Worm (Caenorhabditis elegans): ENCODE results near the gene kin-4.

Gene kin-4

DNA sequence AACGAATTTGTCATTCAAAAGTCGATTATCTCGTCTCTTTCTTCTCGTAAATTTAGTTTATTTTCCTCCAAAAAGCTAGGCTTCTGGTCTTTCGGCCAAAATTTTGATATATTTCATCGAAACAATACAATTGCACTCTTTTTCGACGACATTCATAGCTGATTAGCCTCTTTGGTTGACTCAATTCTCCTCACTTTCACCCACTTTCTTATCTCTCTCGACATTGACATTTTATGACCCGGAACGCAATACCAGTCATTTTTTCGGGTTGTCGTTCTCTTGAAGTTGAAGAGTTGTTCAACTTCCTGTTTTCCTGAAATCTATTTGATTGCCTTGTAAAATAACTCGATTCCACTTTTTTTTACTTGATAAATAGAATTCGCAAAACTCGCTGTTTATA lies 9.0 kb downstream of the kin-4 start:
- peak; percentile 71 for TF ChIP-seq nhr-80 (tag; optimal IDR thresholded peaks at IDR 0.05)
- no peak for TF ChIP-seq lsy-27 (tag; optimal IDR thresholded peaks at IDR 0.05; ENCODE audit: borderline replicate concordance, insufficient read depth)
- no peak for TF ChIP-seq Y53G8AR.9 (GFP tag; conservative IDR thresholded peaks at IDR 0.05)
- no peak for TF ChIP-seq nhr-90 (tag; optimal IDR thresholded peaks at IDR 0.05)
- TF ChIP-seq dox-1 (GFP tag; IDR thresholded peaks at IDR 0.05): peak; percentile 41; the same call in 1 of the 2 replicates
- peak; percentile 21 for TF ChIP-seq ets-4 (GFP tag; optimal IDR thresholded peaks at IDR 0.05)

DNA sequence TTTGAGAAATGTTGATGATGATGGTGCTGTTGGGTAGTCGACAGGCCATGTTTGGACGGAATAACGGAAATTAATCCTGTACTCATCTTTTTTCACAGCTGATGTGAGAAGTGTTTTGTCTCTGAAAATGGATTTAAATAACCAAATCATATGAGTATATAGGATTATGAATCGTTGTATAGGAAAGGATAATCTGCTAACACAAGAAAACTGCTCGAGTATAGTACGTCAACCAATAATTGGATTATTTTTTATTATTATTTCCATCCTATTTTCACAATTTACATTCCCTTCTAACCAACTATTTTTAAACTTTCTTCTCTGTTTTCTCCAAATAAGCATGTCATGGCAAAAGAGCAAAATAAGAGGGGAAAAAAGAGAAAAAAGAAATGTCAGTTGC lies 10.2 kb downstream of the kin-4 start:
- no peak for TF ChIP-seq ztf-26 (tag; optimal IDR thresholded peaks at IDR 0.05)
- no peak for TF ChIP-seq nhr-120 (GFP tag; IDR thresholded peaks at IDR 0.05)
- TF ChIP-seq egl-18 (GFP tag; IDR thresholded peaks at IDR 0.05): no peak
- TF ChIP-seq gei-17 (GFP tag; optimal IDR thresholded peaks at IDR 0.05): no peak
- no peak for TF ChIP-seq lir-1 (GFP tag; conservative IDR thresholded peaks at IDR 0.05)
- no peak for TF ChIP-seq lsl-1 (GFP tag; optimal IDR thresholded peaks at IDR 0.05)
- no peak for TF ChIP-seq ceh-27 (GFP tag; optimal IDR thresholded peaks at IDR 0.05)
- TF ChIP-seq sptf-2 (GFP tag; optimal IDR thresholded peaks at IDR 0.05): no peak
- no peak for TF ChIP-seq madf-6 (GFP tag; IDR thresholded peaks at IDR 0.05)
- no peak for TF ChIP-seq aptf-3 (GFP tag; IDR thresholded peaks at IDR 0.05)
- TF ChIP-seq F33H1.4 (GFP tag; IDR thresholded peaks at IDR 0.05): no peak
- TF ChIP-seq hmg-1.2 (GFP tag; IDR thresholded peaks at IDR 0.05): no peak
- TF ChIP-seq lag-1 (GFP tag; IDR thresholded peaks at IDR 0.05): no peak
- TF ChIP-seq mes-4 (tag; optimal IDR thresholded peaks at IDR 0.05): no peak
- TF ChIP-seq egl-44 (GFP tag; IDR thresholded peaks at IDR 0.05): no peak
- TF ChIP-seq ceh-79 (tag; optimal IDR thresholded peaks at IDR 0.05): no peak
- no peak for TF ChIP-seq F52B5.7 (tag; optimal IDR thresholded peaks at IDR 0.05)
- TF ChIP-seq let-526 (GFP tag; IDR thresholded peaks at IDR 0.05): no peak
- TF ChIP-seq hsf-1 (GFP tag; IDR thresholded peaks at IDR 0.05): no peak
- no peak for TF ChIP-seq mxl-1 (tag; optimal IDR thresholded peaks at IDR 0.05)

DNA sequence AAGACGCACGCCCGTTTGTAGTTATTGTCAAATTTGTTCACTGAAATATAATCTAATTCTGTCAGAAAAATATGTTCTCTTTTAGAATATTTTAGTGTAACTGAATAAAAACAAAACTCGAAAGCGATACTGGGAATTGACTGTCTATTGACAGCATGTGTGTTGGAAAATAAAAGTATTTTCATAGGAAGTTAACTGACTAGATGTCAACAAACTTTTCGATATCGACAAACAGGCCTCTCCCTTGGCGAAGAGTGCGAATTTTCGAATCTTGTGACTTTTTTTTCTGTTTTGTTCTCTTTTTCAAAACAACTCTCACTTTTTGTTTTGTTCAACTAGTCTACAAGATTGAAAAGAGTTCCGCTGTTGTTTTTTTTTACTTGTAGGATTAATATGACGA lies 12.7 kb downstream of the kin-4 start:
- TF ChIP-seq nhr-80 (tag; optimal IDR thresholded peaks at IDR 0.05): peak; percentile 31
- no peak for TF ChIP-seq mxl-1 (tag; optimal IDR thresholded peaks at IDR 0.05)

DNA sequence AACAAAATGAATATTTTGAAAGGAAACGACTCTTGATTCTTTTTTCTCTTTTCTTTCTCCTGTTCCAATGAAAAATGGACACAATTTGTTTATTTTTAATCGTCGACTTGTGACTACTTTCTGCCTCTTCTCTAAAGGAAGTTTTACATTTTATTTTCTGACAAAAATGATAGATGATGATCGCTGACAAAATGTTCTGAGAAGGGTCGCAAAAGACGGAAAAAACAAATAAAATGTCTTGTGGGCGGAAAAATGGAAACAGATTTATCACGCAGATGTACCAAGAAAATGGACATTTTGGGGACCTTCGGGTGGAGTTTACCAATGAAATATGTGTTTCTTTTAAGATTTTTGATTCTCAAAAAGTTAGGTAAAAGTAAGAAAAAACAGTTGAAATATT lies 27.4 kb downstream of the kin-4 start:
- no peak for TF ChIP-seq K12H6.12 (tag; optimal IDR thresholded peaks at IDR 0.05)
- TF ChIP-seq hsf-1 (GFP tag; IDR thresholded peaks at IDR 0.05): no peak
- TF ChIP-seq ztf-26 (tag; optimal IDR thresholded peaks at IDR 0.05): no peak

DNA sequence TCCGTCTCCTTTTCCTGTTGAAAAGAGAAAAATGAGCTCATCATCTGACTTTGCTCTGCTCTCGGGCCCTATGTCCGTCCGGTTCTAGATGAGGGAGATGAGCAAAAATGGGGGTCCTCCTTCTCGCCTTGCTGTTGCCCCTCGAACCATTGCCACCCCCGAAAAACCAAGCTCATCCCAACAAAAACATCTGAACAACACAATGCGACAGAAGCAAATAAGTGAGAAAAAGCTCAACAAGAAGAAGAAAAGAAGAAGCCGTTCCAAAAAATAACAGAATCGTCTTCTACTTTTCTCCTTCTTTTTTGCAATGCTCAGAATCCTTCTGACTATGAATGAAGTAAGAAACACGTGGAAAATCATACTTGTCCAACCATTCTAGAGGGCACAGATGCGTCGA lies 30.3 kb downstream of the kin-4 start:
- no peak for TF ChIP-seq lag-1 (GFP tag; IDR thresholded peaks at IDR 0.05)
- TF ChIP-seq ztf-18 (tag; optimal IDR thresholded peaks at IDR 0.05): no peak
- no peak for TF ChIP-seq ceh-91 (GFP tag; IDR thresholded peaks at IDR 0.05)
- TF ChIP-seq rpc-1 (optimal IDR thresholded peaks at IDR 0.05): no peak
- no peak for TF ChIP-seq rpc-1 (tag; optimal IDR thresholded peaks at IDR 0.05)
- TF ChIP-seq B0261.1 (tag; optimal IDR thresholded peaks at IDR 0.05): no peak
- TF ChIP-seq hmg-20 (GFP tag; IDR thresholded peaks at IDR 0.05): no peak
- TF ChIP-seq pbrm-1 (GFP tag; IDR thresholded peaks at IDR 0.05): no peak
- TF ChIP-seq ztf-6 (GFP tag; IDR thresholded peaks at IDR 0.05): no peak
- no peak for TF ChIP-seq rcor-1 (GFP tag; IDR thresholded peaks at IDR 0.05)
- no peak for TF ChIP-seq ceh-40 (GFP tag; IDR thresholded peaks at IDR 0.05)
- no peak for TF ChIP-seq ztf-22 (GFP tag; optimal IDR thresholded peaks at IDR 0.05)
